Fruit fly (Drosophila melanogaster): ENCODE results near the gene CG43354.

DNA sequence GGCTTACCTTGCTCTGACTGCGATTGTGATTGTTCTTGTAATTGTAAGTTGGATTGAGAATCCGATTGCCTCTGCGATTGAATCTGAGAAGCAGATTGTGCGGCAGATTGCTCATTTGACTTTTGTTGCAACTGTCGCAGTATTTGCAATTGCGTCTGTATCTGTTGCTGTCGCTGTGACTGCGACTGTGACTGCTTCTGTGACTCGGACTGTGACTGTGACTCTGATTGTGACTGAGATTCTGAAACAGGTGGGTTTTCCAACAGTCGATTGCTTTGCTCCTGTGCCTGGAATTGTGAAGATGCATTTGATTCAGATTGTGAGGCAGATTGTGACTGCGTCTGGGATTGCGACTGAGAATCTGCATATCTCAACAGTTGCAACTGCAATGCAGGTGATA is 48.8 kb upstream of the CG43354 start:
- TF ChIP-seq CTCF (optimal IDR thresholded peaks at IDR 0.05) = no peak
- no peak for TF ChIP-seq CG8478 (optimal IDR thresholded peaks at IDR 0.05)
